Fruit fly (Drosophila melanogaster): Measurements from ENCODE around the gene how.

dm6 chr3R:22057083-22057482 lies 15.1 kb downstream of the how start:
- TF ChIP-seq ttk (optimal IDR thresholded peaks at IDR 0.05) (no peak), psq (optimal IDR thresholded peaks at IDR 0.05) (no peak), h (optimal IDR thresholded peaks at IDR 0.05) (no peak)

All from Kc167 (cell line).